Fruit fly (Drosophila melanogaster): ENCODE measurements around the gene CG7560.

CG7560 gene

dm6 chr3L:11422338-11422802, 2.6 kb upstream of the CG7560 start (continued):
- TF ChIP-seq lilli (GFP tag; optimal IDR thresholded peaks at IDR 0.05), result peak; percentile 42
- TF ChIP-seq CG31224 (GFP tag; IDR thresholded peaks at IDR 0.05), result peak; percentile 33; the same call in 1 of the 2 replicates
- TF ChIP-seq BtbVII (GFP tag; optimal IDR thresholded peaks at IDR 0.05), result peak; percentile 62
- peak; percentile 33 for TF ChIP-seq Six4 (GFP tag; optimal IDR thresholded peaks at IDR 0.05)
- TF ChIP-seq CG1602 (GFP tag; optimal IDR thresholded peaks at IDR 0.05), result peak; percentile 71
- peak; percentile 75 for TF ChIP-seq CG13775 (GFP tag; optimal IDR thresholded peaks at IDR 0.05)
- TF ChIP-seq CG13624 (GFP tag; optimal IDR thresholded peaks at IDR 0.05), result peak; percentile 61
- TF ChIP-seq CG10274 (GFP tag; optimal IDR thresholded peaks at IDR 0.05), result no peak
- peak in 1 of 2 experiments; percentile 18 for TF ChIP-seq crp (GFP tag; optimal IDR thresholded peaks at IDR 0.05)
- TF ChIP-seq CG17385 (GFP tag; optimal IDR thresholded peaks at IDR 0.05), result peak; percentile 54
- TF ChIP-seq ssp (GFP tag; IDR thresholded peaks at IDR 0.05), result peak; percentile 77
- peak; percentile 76 for TF ChIP-seq CoRest (tag; optimal IDR thresholded peaks at IDR 0.05)
- TF ChIP-seq zfh2 (GFP tag; optimal IDR thresholded peaks at IDR 0.05), result no peak
- peak; percentile 65 for TF ChIP-seq grau (tag; optimal IDR thresholded peaks at IDR 0.05)
- peak; percentile 29 for TF ChIP-seq NC2α (GFP tag; optimal IDR thresholded peaks at IDR 0.05)
- peak in 1 of 3 experiments; percentile 85 for TF ChIP-seq lola (GFP tag; optimal IDR thresholded peaks at IDR 0.05)
- TF ChIP-seq cg (GFP tag; optimal IDR thresholded peaks at IDR 0.05), result no peak
- no peak for TF ChIP-seq emc (GFP tag; optimal IDR thresholded peaks at IDR 0.05)
- peak; percentile 91 for TF ChIP-seq CG2712 (tag; optimal IDR thresholded peaks at IDR 0.05)
- peak; percentile 15 for TF ChIP-seq CG7271 (tag; optimal IDR thresholded peaks at IDR 0.05)
- TF ChIP-seq CG9727 (GFP tag; optimal IDR thresholded peaks at IDR 0.05), result peak; percentile 92
- TF ChIP-seq CG3407 (GFP tag; optimal IDR thresholded peaks at IDR 0.05), result peak; percentile 57
- TF ChIP-seq zen2 (GFP tag; IDR thresholded peaks at IDR 0.05; ENCODE audit: partially characterized antibody), result no peak
- no peak for TF ChIP-seq prd (optimal IDR thresholded peaks at IDR 0.05)
- peak; percentile 89 for TF ChIP-seq prd (GFP tag; IDR thresholded peaks at IDR 0.05)
- peak; percentile 84; the same call in 1 of the 3 replicates for TF ChIP-seq otp (GFP tag; IDR thresholded peaks at IDR 0.05)
- no peak for TF ChIP-seq CG3995 (GFP tag; optimal IDR thresholded peaks at IDR 0.05)
- TF ChIP-seq ro (GFP tag; IDR thresholded peaks at IDR 0.05), result peak; percentile 62; the same call in 1 of the 2 replicates
- no peak for TF ChIP-seq CG18011 (GFP tag; optimal IDR thresholded peaks at IDR 0.05)
- TF ChIP-seq yki (optimal IDR thresholded peaks at IDR 0.05), result no peak
- peak; percentile 90 for TF ChIP-seq CG18262 (tag; optimal IDR thresholded peaks at IDR 0.05)
- no peak for TF ChIP-seq chinmo (GFP tag; IDR thresholded peaks at IDR 0.05; ENCODE audit: partially characterized antibody)
- TF ChIP-seq ind (GFP tag; optimal IDR thresholded peaks at IDR 0.05), result peak; percentile 66
- peak; percentile 31; the same call in 2 of the 4 replicates for TF ChIP-seq Gug (GFP tag; IDR thresholded peaks at IDR 0.05)
- peak; percentile 89 for TF ChIP-seq phol (tag; optimal IDR thresholded peaks at IDR 0.05)
- peak; percentile 70; the same call in 1 of the 2 replicates for TF ChIP-seq gt (GFP tag; IDR thresholded peaks at IDR 0.05)
- peak; percentile 59 for TF ChIP-seq CG6854 (GFP tag; optimal IDR thresholded peaks at IDR 0.05)
- peak; percentile 49 for TF ChIP-seq Atf-2 (GFP tag; optimal IDR thresholded peaks at IDR 0.05)
- TF ChIP-seq trem (tag; optimal IDR thresholded peaks at IDR 0.05), result peak; percentile 89
- TF ChIP-seq CG12104 (GFP tag; optimal IDR thresholded peaks at IDR 0.05), result peak; percentile 39
- no peak for TF ChIP-seq Nf-YC (tag; optimal IDR thresholded peaks at IDR 0.05)
- TF ChIP-seq CG32767 (GFP tag; IDR thresholded peaks at IDR 0.05), result peak; percentile 77
- no peak for TF ChIP-seq Drgx (GFP tag; IDR thresholded peaks at IDR 0.05)
- TF ChIP-seq Fer2 (tag; optimal IDR thresholded peaks at IDR 0.05), result peak; percentile 63
- TF ChIP-seq sug (tag; optimal IDR thresholded peaks at IDR 0.05), result no peak
- no peak for TF ChIP-seq Lpt (GFP tag; optimal IDR thresholded peaks at IDR 0.05)
- peak; percentile 88 for TF ChIP-seq CG14710 (tag; optimal IDR thresholded peaks at IDR 0.05)
- no peak for TF ChIP-seq D19B (GFP tag; optimal IDR thresholded peaks at IDR 0.05)
- TF ChIP-seq ems (GFP tag; optimal IDR thresholded peaks at IDR 0.05), result peak; percentile 48
- peak; percentile 83 for TF ChIP-seq sisA (GFP tag; IDR thresholded peaks at IDR 0.05)
- TF ChIP-seq bigmax (GFP tag; optimal IDR thresholded peaks at IDR 0.05), result no peak
